Worm (Caenorhabditis elegans) whole organism, L2 larva: ENCODE data around the gene F22E5.2.
"Not testable (repeated sequence)": the region's sequence is repeated elsewhere in the genome, so short reads cannot be mapped to it uniquely, and the experiment has no call there.

Source experiments
- C34F6.9 ChIP-seq: fragments of 150-350 bp; optimal IDR thresholded peaks from 2 replicates; lab custom pipeline; 2014; ENCODE audit warnings: missing biosample characterization, missing genetic modification characterization
- F13H6.1 ChIP-seq: sonication (generic microtip); optimal IDR thresholded peaks from 2 replicates; lab custom pipeline; 2016; ENCODE audit warnings: missing genetic modification characterization, missing compliant biosample characterization
- Y55F3AM.14 ChIP-seq: fragments of 200-800 bp; sonication (Bioruptor generic); optimal IDR thresholded peaks from 2 replicates; lab custom pipeline; 2018; ENCODE audit warnings: mild to moderate bottlenecking, missing genetic modification characterization, missing compliant biosample characterization
- blmp-1 ChIP-seq: sonication (generic microtip); optimal IDR thresholded peaks from 2 replicates; lab custom pipeline; 2017; ENCODE audit warnings: missing genetic modification characterization, mild to moderate bottlenecking, missing compliant biosample characterization, antibody characterized with exemption, moderate library complexity; ENCODE audit not compliant: insufficient read depth
- dmd-4 ChIP-seq: sonication (generic microtip); optimal IDR thresholded peaks from 2 replicates; lab custom pipeline; 2017; ENCODE audit warnings: missing biosample characterization, missing genetic modification characterization
- lin-11 ChIP-seq: fragments of 150-350 bp; sonication (generic microtip); optimal IDR thresholded peaks from 2 replicates; lab custom pipeline; 2014; ENCODE audit warnings: missing biosample characterization, missing genetic modification characterization, inconsistent platforms, mixed read lengths
- lin-13 ChIP-seq: fragments of 150-350 bp; optimal IDR thresholded peaks from 2 replicates; lab custom pipeline; 2014; ENCODE audit warnings: missing biosample characterization, missing genetic modification reagents, missing genetic modification characterization
- lin-39 ChIP-seq: fragments of 150-350 bp; optimal IDR thresholded peaks from 2 replicates; lab custom pipeline; 2014; ENCODE audit warnings: missing biosample characterization, missing genetic modification reagents, missing genetic modification characterization
- lsy-2 ChIP-seq, 2 experiments: fragments of 150-350 bp in 1 of 2; sonication (generic microtip) in 1 of 2; optimal IDR thresholded peaks; 2 replicates each; lab custom pipeline; 2014 to 2017; ENCODE audit warnings: missing biosample characterization in 2 of 2, missing genetic modification characterization in 2 of 2
- mab-5 ChIP-seq: fragments of 150-350 bp; optimal IDR thresholded peaks from 2 replicates; lab custom pipeline; 2014; ENCODE audit warnings: missing biosample characterization, missing genetic modification characterization
- mbf-1 ChIP-seq: sonication (generic microtip); optimal IDR thresholded peaks from 2 replicates; lab custom pipeline; 2017; ENCODE audit warnings: missing biosample characterization, missing genetic modification characterization
- mdl-1 ChIP-seq, 2 experiments: fragments of 150-350 bp in 1 of 2; sonication (generic microtip) in 1 of 2; optimal IDR thresholded peaks; 2 replicates each; lab custom pipeline; 2017; ENCODE audit warnings: missing biosample characterization in 2 of 2, missing genetic modification characterization in 2 of 2
- nhr-10 ChIP-seq: sonication (generic microtip); optimal IDR thresholded peaks from 2 replicates; lab custom pipeline; 2017; ENCODE audit warnings: missing biosample characterization, missing genetic modification characterization
- nhr-11 ChIP-seq: fragments of 150-350 bp; optimal IDR thresholded peaks from 2 replicates; lab custom pipeline; 2014; ENCODE audit warnings: missing biosample characterization, missing genetic modification characterization
- nhr-12 ChIP-seq: fragments of 150-350 bp; optimal IDR thresholded peaks from 2 replicates; lab custom pipeline; 2014; ENCODE audit warnings: missing biosample characterization, missing genetic modification characterization
- nhr-129 ChIP-seq: fragments of 150-350 bp; optimal IDR thresholded peaks from 2 replicates; lab custom pipeline; 2014; ENCODE audit warnings: missing biosample characterization, missing genetic modification characterization
- nhr-21 ChIP-seq: fragments of 150-350 bp; optimal IDR thresholded peaks from 2 replicates; lab custom pipeline; 2014; ENCODE audit warnings: missing biosample characterization, missing genetic modification characterization
- nhr-237 ChIP-seq: fragments of 150-350 bp; optimal IDR thresholded peaks from 2 replicates; lab custom pipeline; 2014; ENCODE audit warnings: missing biosample characterization, missing genetic modification characterization
- nhr-25 ChIP-seq: fragments of 150-350 bp; sonication (generic microtip); optimal IDR thresholded peaks from 3 replicates; lab custom pipeline; 2014; ENCODE audit warnings: missing biosample characterization, missing genetic modification characterization
- nhr-6 ChIP-seq: fragments of 150-350 bp; optimal IDR thresholded peaks from 2 replicates; lab custom pipeline; 2014; ENCODE audit warnings: missing biosample characterization, missing genetic modification characterization
- nhr-77 ChIP-seq: fragments of 150-350 bp; optimal IDR thresholded peaks from 2 replicates; lab custom pipeline; 2014; ENCODE audit warnings: missing biosample characterization, missing genetic modification characterization
- peb-1 ChIP-seq: fragments of 150-350 bp; optimal IDR thresholded peaks from 2 replicates; lab custom pipeline; 2014; ENCODE audit warnings: missing biosample characterization, missing genetic modification characterization
- sem-4 ChIP-seq: fragments of 150-350 bp; optimal IDR thresholded peaks from 2 replicates; lab custom pipeline; 2014; ENCODE audit warnings: missing biosample characterization, missing genetic modification reagents, missing genetic modification characterization
- skn-1 ChIP-seq: sonication (generic microtip); optimal IDR thresholded peaks from 2 replicates; lab custom pipeline; 2017; ENCODE audit warnings: missing biosample characterization, missing genetic modification characterization
- sma-3 ChIP-seq: sonication (generic microtip); optimal IDR thresholded peaks from 2 replicates; lab custom pipeline; 2016; ENCODE audit warnings: missing genetic modification reagents, missing genetic modification characterization, missing compliant biosample characterization
- zag-1 ChIP-seq: fragments of 150-350 bp; optimal IDR thresholded peaks from 2 replicates; lab custom pipeline; 2014; ENCODE audit warnings: missing biosample characterization, missing genetic modification characterization
- ztf-1 ChIP-seq: fragments of 200-800 bp; sonication (Bioruptor generic); conservative IDR thresholded peaks from 2 replicates; pipeline ENCODE4 v1.3.6; 2022; ENCODE audit warnings: missing genetic modification characterization, missing compliant biosample characterization
- ztf-4 ChIP-seq: fragments of 150-350 bp; optimal IDR thresholded peaks from 2 replicates; lab custom pipeline; 2014; ENCODE audit warnings: missing biosample characterization, missing genetic modification characterization

F22E5.2 gene

ce11 chrII:2665081-2665480, at the start of gene F22E5.2:
Gene F22E5.2, plus strand, starts transcription at chrII:2665381.
- TF ChIP-seq nhr-25 (tag; lab: Kevin White, UChicago); skn-1 (tag; lab: Kevin White, UChicago); lsy-2 (tag; optimal IDR thresholded peaks at IDR 0.05; lab: Kevin White, UChicago): not testable (repeated sequence)

ce11 chrII:2616634-2617033, 48.5 kb upstream of the F22E5.2 start, which contains the start of gene msrp-5:
Gene msrp-5, plus strand, starts transcription at chrII:2616934.
- TF ChIP-seq mbf-1 (tag; lab: Kevin White, UChicago); nhr-12 (tag; lab: Kevin White, UChicago); lin-39: not testable (repeated sequence)

- TF ChIP-seq nhr-10 (tag; lab: Kevin White, UChicago); lin-11; F13H6.1 (tag; lab: Kevin White, UChicago): not testable (repeated sequence)
- TF ChIP-seq, all 48 proteins: peak for 0; not testable (repeated sequence) for 48
Measured at ce11 chrII:2619148-2619547, 46.0 kb upstream of the F22E5.2 start, which contains the start of gene msrp-6. Gene msrp-6, plus strand, starts transcription at chrII:2619448.

- TF ChIP-seq dmd-4: no peak
- TF ChIP-seq ztf-4: no peak
- no peak for TF ChIP-seq Y55F3AM.14 (GFP tag; lab: Kevin White, UChicago)
- TF ChIP-seq nhr-129 (tag; lab: Kevin White, UChicago): no peak
- TF ChIP-seq nhr-10 (tag; lab: Kevin White, UChicago): no peak
- no peak for TF ChIP-seq peb-1 (tag; lab: Kevin White, UChicago)
- TF ChIP-seq sma-3 (GFP tag; lab: Kevin White, UChicago): no peak
- no peak for TF ChIP-seq nhr-21 (tag; lab: Kevin White, UChicago)
- TF ChIP-seq zag-1 (tag; lab: Kevin White, UChicago): no peak
- no peak for TF ChIP-seq nhr-6
- no peak for TF ChIP-seq mab-5 (tag; lab: Kevin White, UChicago)
- TF ChIP-seq blmp-1 (tag; lab: Kevin White, UChicago): no peak
- TF ChIP-seq lin-39: no peak
- TF ChIP-seq nhr-77: no peak
- TF ChIP-seq nhr-25 (tag; lab: Kevin White, UChicago): no peak
- no peak for TF ChIP-seq sem-4 (tag; lab: Kevin White, UChicago)
- no peak for TF ChIP-seq nhr-237 (tag; lab: Kevin White, UChicago)
- TF ChIP-seq nhr-11: no peak
- no peak for TF ChIP-seq C34F6.9 (tag; lab: Kevin White, UChicago)
- TF ChIP-seq, all 48 proteins: peak for 0
Measured at ce11 chrII:2622480-2622879, 42.7 kb upstream of the F22E5.2 start, which contains the start of gene D2062.5. Gene D2062.5, plus strand, starts transcription at chrII:2622780.

- not testable (repeated sequence) for TF ChIP-seq lin-13 (GFP tag; lab: Kevin White, UChicago); nhr-6; ztf-1 (GFP tag; lab: Robert Waterston, UW)
Measured at ce11 chrII:2622936-2623452, 42.2 kb upstream of the F22E5.2 start, which contains the start of gene D2062.4. Gene D2062.4, plus strand, starts transcription at chrII:2623402.

- TF ChIP-seq mab-5 (tag; lab: Kevin White, UChicago) (no peak), peb-1 (tag; lab: Kevin White, UChicago) (no peak), mdl-1 (tag; optimal IDR thresholded peaks at IDR 0.05; lab: Kevin White, UChicago) (no peak), ztf-1 (GFP tag; lab: Robert Waterston, UW) (no peak), nhr-237 (tag; lab: Kevin White, UChicago) (no peak)
- TF ChIP-seq, all 48 proteins: peak for 0
Measured at ce11 chrII:2624792-2625191, 40.4 kb upstream of the F22E5.2 start, which contains the start of gene lgc-28. Gene lgc-28, plus strand, starts transcription at chrII:2625092.
